Worm (Caenorhabditis elegans) whole organism, L4 larva: ENCODE results near the gene R08D7.7.

Experiments used
- ceh-82 ChIP-seq: sonication (generic microtip); optimal IDR thresholded peaks from 2 replicates; lab custom pipeline; 2017; ENCODE audit warnings: missing biosample characterization, missing genetic modification characterization
- dmd-8 ChIP-seq: fragments of 200-800 bp; sonication (Bioruptor generic); IDR thresholded peaks from 2 replicates; pipeline ENCODE4 v1.3.6; 2022; ENCODE audit warnings: missing genetic modification characterization, missing compliant biosample characterization
- egl-27 ChIP-seq: sonication (generic microtip); optimal IDR thresholded peaks from 3 replicates; lab custom pipeline; 2017; ENCODE audit warnings: missing biosample characterization, missing genetic modification reagents, missing genetic modification characterization
- fos-1 ChIP-seq: fragments of 150-350 bp; optimal IDR thresholded peaks from 2 replicates; lab custom pipeline; 2014; ENCODE audit warnings: missing biosample characterization, missing genetic modification characterization
- hlh-11 ChIP-seq: fragments of 200-800 bp; sonication (Bioruptor generic); optimal IDR thresholded peaks from 2 replicates; lab custom pipeline; 2018; ENCODE audit warnings: mild to moderate bottlenecking, missing genetic modification characterization, missing compliant biosample characterization
- lin-13 ChIP-seq: fragments of 150-350 bp; optimal IDR thresholded peaks from 2 replicates; lab custom pipeline; 2014; ENCODE audit warnings: missing biosample characterization, missing genetic modification reagents, missing genetic modification characterization
- lin-39 ChIP-seq: fragments of 150-350 bp; optimal IDR thresholded peaks from 2 replicates; lab custom pipeline; 2014; ENCODE audit warnings: missing biosample characterization, missing genetic modification reagents, missing genetic modification characterization
- lsy-2 ChIP-seq, 2 experiments: fragments of 150-350 bp in 1 of 2; sonication (generic microtip) in 1 of 2; optimal IDR thresholded peaks; 2 replicates each; lab custom pipeline; 2014 to 2017; ENCODE audit warnings: missing biosample characterization in 2 of 2, missing genetic modification characterization in 2 of 2
- mdt-29 ChIP-seq: fragments of 200-800 bp; sonication (Bioruptor generic); IDR thresholded peaks from 2 replicates; pipeline ENCODE4 v1.3.6; 2022; ENCODE audit warnings: missing genetic modification reagents, missing genetic modification characterization, missing compliant biosample characterization
- mep-1 ChIP-seq: fragments of 150-350 bp; sonication (generic microtip); optimal IDR thresholded peaks from 3 replicates; lab custom pipeline; 2014; ENCODE audit warnings: missing biosample characterization, missing genetic modification characterization
- nhr-237 ChIP-seq: sonication (generic microtip); optimal IDR thresholded peaks from 2 replicates; lab custom pipeline; 2017; ENCODE audit warnings: missing biosample characterization, missing genetic modification characterization
- snpc-4 ChIP-seq: fragments of 150-350 bp; optimal IDR thresholded peaks from 2 replicates; lab custom pipeline; 2014; ENCODE audit warnings: missing biosample characterization, missing genetic modification characterization
- zip-11 ChIP-seq: fragments of 200-800 bp; sonication (Bioruptor generic); IDR thresholded peaks from 2 replicates; pipeline ENCODE4 v1.3.6; 2022; ENCODE audit warnings: missing genetic modification characterization, missing compliant biosample characterization

DNA sequence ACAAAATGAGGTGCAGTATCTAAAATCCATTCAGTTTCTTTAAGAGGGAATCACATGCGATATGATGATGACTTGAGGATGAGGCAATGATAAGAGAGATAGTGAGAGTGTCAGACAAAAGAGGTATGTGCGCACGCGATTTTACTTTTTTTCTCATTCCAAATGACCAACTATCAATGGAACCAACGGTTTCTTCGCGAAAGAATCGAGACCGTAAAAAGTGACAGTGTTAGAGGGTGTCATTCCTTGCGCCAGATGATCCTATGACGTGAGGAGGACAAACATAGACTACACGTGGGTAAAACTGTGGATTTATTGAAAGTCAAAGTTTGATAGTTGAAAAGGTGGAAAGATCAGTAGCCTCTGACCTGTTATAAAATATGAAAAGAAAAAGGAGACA, 6.0 kb upstream of the R08D7.7 start:
- TF ChIP-seq fos-1 (tag; lab: Kevin White, UChicago) (no peak), ceh-82 (tag; lab: Kevin White, UChicago) (no peak), mep-1 (no peak), egl-27 (tag; lab: Kevin White, UChicago) (no peak), nhr-237 (tag; lab: Kevin White, UChicago) (no peak), hlh-11 (tag; lab: Kevin White, UChicago) (peak; percentile 74), lsy-2 (tag; optimal IDR thresholded peaks at IDR 0.05; lab: Kevin White, UChicago) (no peak), zip-11 (GFP tag; lab: Robert Waterston, UW) (no peak), mdt-29 (GFP tag; lab: Robert Waterston, UW) (no peak), lin-39 (no peak), dmd-8 (0 out of 2 replicates have a peak, but pooled peaks have one; percentile 25), snpc-4 (no peak), lin-13 (no peak)
